Fruit fly (Drosophila melanogaster) Kc167 (cell line): ENCODE data around the gene CG13131.

ENCODE experiments used
- Sin3A ChIP-seq: fragments of >200 bp; optimal IDR thresholded peaks from 2 replicates; lab custom pipeline; 2018; ENCODE audit warnings: missing external identifiers
- ttk ChIP-seq: sonication (Bioruptor generic); optimal IDR thresholded peaks from 2 replicates; lab custom pipeline; 2017; ENCODE audit warnings: missing external identifiers

DNA sequence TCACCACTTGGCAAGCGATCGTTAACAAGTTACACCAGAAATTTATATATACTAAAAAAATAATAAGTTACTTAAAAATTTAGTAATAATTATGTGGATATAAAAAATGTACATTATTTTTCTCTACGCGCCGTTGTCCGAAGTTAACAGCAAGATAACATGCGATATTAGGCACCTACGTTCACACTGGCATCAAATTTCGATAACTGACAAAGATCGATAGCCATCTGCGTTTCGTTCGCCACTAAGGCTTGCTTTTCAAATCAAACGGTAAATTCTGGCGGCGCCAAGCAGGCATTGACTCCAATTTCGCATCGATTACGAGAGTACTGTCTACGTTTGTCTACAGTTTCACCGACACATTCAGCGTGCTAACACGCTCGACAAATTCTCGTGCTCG, 39.4 kb upstream of the CG13131 start, which contains the start of gene Pen:
- TF ChIP-seq Sin3A (lab: Kevin White, UChicago) (no peak), ttk (lab: Kevin White, UChicago) (no peak)
